Fruit fly (Drosophila melanogaster): ENCODE results near the gene Es2.

Es2 gene

dm6 chrX:8461147-8461546 lies at the start of gene Es2 (continued):
- TF ChIP-seq ase (GFP tag; IDR thresholded peaks at IDR 0.05) (no peak), gce (GFP tag; IDR thresholded peaks at IDR 0.05) (no peak), Lim3 (GFP tag; IDR thresholded peaks at IDR 0.05) (no peak), CoRest (tag; optimal IDR thresholded peaks at IDR 0.05) (no peak), Asciz (GFP tag; optimal IDR thresholded peaks at IDR 0.05) (no peak), trem (tag; optimal IDR thresholded peaks at IDR 0.05) (peak; percentile 39), CG6689 (GFP tag; IDR thresholded peaks at IDR 0.05) (no peak), ci (GFP tag; IDR thresholded peaks at IDR 0.05) (no peak), BEAF-32 (GFP tag; optimal IDR thresholded peaks at IDR 0.05) (peak; percentile 23), CG2889 (GFP tag; IDR thresholded peaks at IDR 0.05) (no peak), E2f2 (GFP tag; IDR thresholded peaks at IDR 0.05) (peak; percentile 90), CG17359 (tag; optimal IDR thresholded peaks at IDR 0.05) (no peak), CG6791 (GFP tag; IDR thresholded peaks at IDR 0.05; ENCODE audit: partially characterized antibody) (no peak), Hr78 (GFP tag; optimal IDR thresholded peaks at IDR 0.05) (no peak), MBD-R2 (GFP tag; IDR thresholded peaks at IDR 0.05) (peak; percentile 36; the same call in 1 of the 2 replicates), cad (GFP tag; optimal IDR thresholded peaks at IDR 0.05) (no peak), Dref (GFP tag; IDR thresholded peaks at IDR 0.05) (peak; percentile 60), CG17829 (tag; optimal IDR thresholded peaks at IDR 0.05) (peak; percentile 2), NC2α (GFP tag; optimal IDR thresholded peaks at IDR 0.05) (no peak), lbe (GFP tag; optimal IDR thresholded peaks at IDR 0.05) (no peak), inv (GFP tag; IDR thresholded peaks at IDR 0.05; ENCODE audit: partially characterized antibody) (no peak), CG10147 (GFP tag; optimal IDR thresholded peaks at IDR 0.05) (peak; percentile 31), lov (optimal IDR thresholded peaks at IDR 0.05) (no peak), lov (GFP tag; IDR thresholded peaks at IDR 0.05) (no peak), CG12659 (GFP tag; optimal IDR thresholded peaks at IDR 0.05) (peak; percentile 10), grn (GFP tag; optimal IDR thresholded peaks at IDR 0.05) (no peak), so (GFP tag; IDR thresholded peaks at IDR 0.05) (0 out of 3 replicates have a peak, but pooled peaks have one; percentile 20), CG13287 (GFP tag; IDR thresholded peaks at IDR 0.05; ENCODE audit: partially characterized antibody) (peak; percentile 37; the same call in 1 of the 2 replicates), ttk (GFP tag; IDR thresholded peaks at IDR 0.05) (no peak), bcd (GFP tag; optimal IDR thresholded peaks at IDR 0.05) (no peak)

- TF ChIP-seq CG3281 (GFP tag; optimal IDR thresholded peaks at IDR 0.05) (peak; percentile 54), CG10543 (GFP tag; optimal IDR thresholded peaks at IDR 0.05) (peak; percentile 85), pb (GFP tag; optimal IDR thresholded peaks at IDR 0.05) (no peak), klu (GFP tag; IDR thresholded peaks at IDR 0.05) (no peak), dm (GFP tag; optimal IDR thresholded peaks at IDR 0.05) (no peak), CG2889 (GFP tag; IDR thresholded peaks at IDR 0.05) (0 out of 3 replicates have a peak, but pooled peaks have one; percentile 19), jumu (GFP tag; optimal IDR thresholded peaks at IDR 0.05) (no peak), Rfx (GFP tag; IDR thresholded peaks at IDR 0.05) (peak; percentile 70), Hsf (GFP tag; optimal IDR thresholded peaks at IDR 0.05) (no peak), hbn (GFP tag; IDR thresholded peaks at IDR 0.05; ENCODE audit: partially characterized antibody) (no peak), Dp (GFP tag; optimal IDR thresholded peaks at IDR 0.05) (peak; percentile 1), CG8478 (optimal IDR thresholded peaks at IDR 0.05) (no peak), twi (tag; optimal IDR thresholded peaks at IDR 0.05) (no peak), sd (tag; optimal IDR thresholded peaks at IDR 0.05) (no peak), ap (GFP tag; IDR thresholded peaks at IDR 0.05) (no peak), CG30431 (GFP tag; optimal IDR thresholded peaks at IDR 0.05) (no peak), CG5180 (GFP tag; optimal IDR thresholded peaks at IDR 0.05) (no peak), CG9797 (GFP tag; optimal IDR thresholded peaks at IDR 0.05) (peak; percentile 8), nau (GFP tag; optimal IDR thresholded peaks at IDR 0.05) (peak; percentile 47), CG14667 (GFP tag; IDR thresholded peaks at IDR 0.05) (no peak), CG14860 (GFP tag; IDR thresholded peaks at IDR 0.05; ENCODE audit: partially characterized antibody) (no peak), chinmo (GFP tag; IDR thresholded peaks at IDR 0.05; ENCODE audit: partially characterized antibody) (peak; percentile 84; the same call in 3 of the 4 replicates), CG5245 (GFP tag; optimal IDR thresholded peaks at IDR 0.05) (no peak)
Measured at dm6 chrX:8411532-8411960, 49.7 kb upstream of the Es2 start, which contains the start of gene lawc. lawc (minus strand) TSS chrX:8411658.
